Worm (Caenorhabditis elegans): ENCODE measurements around the gene ins-12.
A peak's percentile ranks its signal among the peaks of the same experiment; 100 is the strongest.

The ins-12 gene

ce11 chrII:5549746-5550145 lies 4.7 kb upstream of the ins-12 start, which contains the start of gene C17C3.6:
Gene C17C3.6 (plus strand): TSS chrII:5550046.
- TF ChIP-seq Y56A3A.18 (GFP tag; IDR thresholded peaks at IDR 0.05) (no peak), hlh-12 (tag; optimal IDR thresholded peaks at IDR 0.05) (no peak), hrde-1 (tag; optimal IDR thresholded peaks at IDR 0.05; ENCODE audit: borderline replicate concordance) (no peak), hsf-1 (GFP tag; IDR thresholded peaks at IDR 0.05) (no peak), F37B4.10 (GFP tag; IDR thresholded peaks at IDR 0.05) (no peak), lsy-27 (tag; optimal IDR thresholded peaks at IDR 0.05; ENCODE audit: borderline replicate concordance, insufficient read depth) (no peak), atf-7 (tag; optimal IDR thresholded peaks at IDR 0.05) (no peak), F39B2.1 (GFP tag; IDR thresholded peaks at IDR 0.05) (no peak)

- TF ChIP-seq akir-1 (GFP tag; optimal IDR thresholded peaks at IDR 0.05) (no peak), zfh-2 (GFP tag; conservative IDR thresholded peaks at IDR 0.05) (no peak), dox-1 (GFP tag; IDR thresholded peaks at IDR 0.05) (no peak), attf-3 (GFP tag; conservative IDR thresholded peaks at IDR 0.05) (no peak), ztf-6 (GFP tag; IDR thresholded peaks at IDR 0.05) (no peak)
These were observed 2.9 kb upstream of the ins-12 start, which contains the start of gene C17C3.5 for ce11 chrII:5551517-5551916. Gene C17C3.5 (plus strand): TSS chrII:5551817.

ce11 chrII:5553531-5553930 lies 886 bp upstream of the ins-12 start:
- TF ChIP-seq nhr-80 (tag; optimal IDR thresholded peaks at IDR 0.05): peak; percentile 2
- TF ChIP-seq zim-3 (tag; optimal IDR thresholded peaks at IDR 0.05): no peak
- TF ChIP-seq Y79H2A.3 (GFP tag; conservative IDR thresholded peaks at IDR 0.05): no peak
- TF ChIP-seq ztf-18 (tag; optimal IDR thresholded peaks at IDR 0.05): no peak
- TF ChIP-seq F37B4.10 (GFP tag; IDR thresholded peaks at IDR 0.05): no peak

ce11 chrII:5554788-5555187 lies 371 bp downstream of the ins-12 start:
- peak; percentile 27 for TF ChIP-seq nhr-80 (tag; optimal IDR thresholded peaks at IDR 0.05)
- TF ChIP-seq unc-62 (GFP tag; optimal IDR thresholded peaks at IDR 0.05): peak; percentile 11
- TF ChIP-seq madf-10 (tag; optimal IDR thresholded peaks at IDR 0.05): no peak

- TF ChIP-seq repo-1 (tag; optimal IDR thresholded peaks at IDR 0.05) (no peak), B0261.1 (tag; optimal IDR thresholded peaks at IDR 0.05) (no peak), dpff-1 (tag; optimal IDR thresholded peaks at IDR 0.05) (no peak), nhr-90 (tag; optimal IDR thresholded peaks at IDR 0.05) (no peak), F57A8.1 (GFP tag; optimal IDR thresholded peaks at IDR 0.05) (no peak), xnd-1 (tag; optimal IDR thresholded peaks at IDR 0.05) (no peak), lsy-27 (tag; optimal IDR thresholded peaks at IDR 0.05; ENCODE audit: borderline replicate concordance, insufficient read depth) (no peak), nfyb-1 (GFP tag; IDR thresholded peaks at IDR 0.05) (no peak), chd-7 (tag; optimal IDR thresholded peaks at IDR 0.05) (no peak), hsf-1 (GFP tag; IDR thresholded peaks at IDR 0.05) (no peak), F39B2.1 (GFP tag; IDR thresholded peaks at IDR 0.05) (no peak), egrh-3 (GFP tag; IDR thresholded peaks at IDR 0.05) (no peak), B0019.2 (GFP tag; conservative IDR thresholded peaks at IDR 0.05) (no peak), attf-3 (GFP tag; conservative IDR thresholded peaks at IDR 0.05) (no peak), cebp-1 (GFP tag; IDR thresholded peaks at IDR 0.05) (no peak), cebp-1 (tag; optimal IDR thresholded peaks at IDR 0.05) (no peak), F55B11.4 (tag; optimal IDR thresholded peaks at IDR 0.05; ENCODE audit: borderline replicate concordance, insufficient read depth) (no peak), lin-26 (GFP tag; IDR thresholded peaks at IDR 0.05) (no peak)
These were observed 1.1 kb downstream of the ins-12 start for ce11 chrII:5555522-5555921.

Data from whole organism, young adult.